Fruit fly (Drosophila melanogaster): ENCODE measurements around the gene Hs2st.

Hs2st gene

dm6 chr2L:19422642-19423041 is 21.9 kb downstream of the Hs2st start:
- TF ChIP-seq Clk (GFP tag; optimal IDR thresholded peaks at IDR 0.05) (no peak), cnc (optimal IDR thresholded peaks at IDR 0.05) (no peak), CG7045 (GFP tag; optimal IDR thresholded peaks at IDR 0.05) (no peak), ovo (GFP tag; optimal IDR thresholded peaks at IDR 0.05) (no peak), Crg-1 (GFP tag; optimal IDR thresholded peaks at IDR 0.05) (no peak), cic (GFP tag; optimal IDR thresholded peaks at IDR 0.05) (no peak), CG5204 (GFP tag; optimal IDR thresholded peaks at IDR 0.05) (no peak), Mnt (GFP tag; optimal IDR thresholded peaks at IDR 0.05) (no peak), CG33017 (tag; optimal IDR thresholded peaks at IDR 0.05) (no peak), CG7101 (tag; optimal IDR thresholded peaks at IDR 0.05) (no peak), toe (GFP tag; optimal IDR thresholded peaks at IDR 0.05) (no peak), tj (GFP tag; optimal IDR thresholded peaks at IDR 0.05) (no peak), bab1 (GFP tag; optimal IDR thresholded peaks at IDR 0.05) (no peak)

- peak; percentile 38 for TF ChIP-seq cic (GFP tag; optimal IDR thresholded peaks at IDR 0.05)
- TF ChIP-seq bab1 (GFP tag; optimal IDR thresholded peaks at IDR 0.05) = no peak
Measured at dm6 chr2L:19421573-19421972, 23.0 kb downstream of the Hs2st start.

- TF ChIP-seq Mnt (GFP tag; optimal IDR thresholded peaks at IDR 0.05) (peak; percentile 1), cnc (optimal IDR thresholded peaks at IDR 0.05) (no peak), toe (GFP tag; optimal IDR thresholded peaks at IDR 0.05) (no peak), CG1620 (GFP tag; optimal IDR thresholded peaks at IDR 0.05) (no peak), cic (GFP tag; optimal IDR thresholded peaks at IDR 0.05) (peak; percentile 53), CG5204 (GFP tag; optimal IDR thresholded peaks at IDR 0.05) (no peak), ovo (GFP tag; optimal IDR thresholded peaks at IDR 0.05) (no peak), CG7101 (tag; optimal IDR thresholded peaks at IDR 0.05) (no peak), CG33017 (tag; optimal IDR thresholded peaks at IDR 0.05) (peak; percentile 22), bab1 (GFP tag; optimal IDR thresholded peaks at IDR 0.05) (no peak), kay (GFP tag; ENCODE audit: borderline replicate concordance) (no peak), CG12768 (GFP tag; optimal IDR thresholded peaks at IDR 0.05) (peak; percentile 23), pad (GFP tag; optimal IDR thresholded peaks at IDR 0.05) (no peak)
Measured at dm6 chr2L:19418872-19419271, 25.7 kb downstream of the Hs2st start, which contains the start of gene lectin-37Db. TSS of gene lectin-37Db (plus strand) at chr2L:19419075.

dm6 chr2L:19418017-19418416 is 26.5 kb downstream of the Hs2st start, which contains the start of gene lectin-37Da:
TSS of gene lectin-37Da (plus strand) at chr2L:19418317.
- no peak for TF ChIP-seq ovo (GFP tag; optimal IDR thresholded peaks at IDR 0.05)
- no peak for TF ChIP-seq cnc (optimal IDR thresholded peaks at IDR 0.05)

- TF ChIP-seq kay (GFP tag; ENCODE audit: borderline replicate concordance) = peak; percentile 62
- peak; percentile 78 for TF ChIP-seq CG12768 (GFP tag; optimal IDR thresholded peaks at IDR 0.05)
- peak; percentile 65 for TF ChIP-seq cic (GFP tag; optimal IDR thresholded peaks at IDR 0.05)
- peak; percentile 65 for TF ChIP-seq Crg-1 (GFP tag; optimal IDR thresholded peaks at IDR 0.05)
- TF ChIP-seq tj (GFP tag; optimal IDR thresholded peaks at IDR 0.05) = peak; percentile 80
- no peak for TF ChIP-seq cnc (optimal IDR thresholded peaks at IDR 0.05)
- TF ChIP-seq Hr96 (GFP tag; optimal IDR thresholded peaks at IDR 0.05) = peak; percentile 79
- TF ChIP-seq CG33017 (tag; optimal IDR thresholded peaks at IDR 0.05) = peak; percentile 87
- TF ChIP-seq CG14711 (tag; optimal IDR thresholded peaks at IDR 0.05) = peak; percentile 81
- TF ChIP-seq CG5204 (GFP tag; optimal IDR thresholded peaks at IDR 0.05) = peak; percentile 86
- TF ChIP-seq bab1 (GFP tag; optimal IDR thresholded peaks at IDR 0.05) = no peak
- TF ChIP-seq Clk (GFP tag; optimal IDR thresholded peaks at IDR 0.05) = peak; percentile 81
- peak; percentile 36 for TF ChIP-seq Mnt (GFP tag; optimal IDR thresholded peaks at IDR 0.05)
- peak; percentile 61 for TF ChIP-seq CG11617 (GFP tag; optimal IDR thresholded peaks at IDR 0.05)
- TF ChIP-seq ovo (GFP tag; optimal IDR thresholded peaks at IDR 0.05) = no peak
- TF ChIP-seq CG7045 (GFP tag; optimal IDR thresholded peaks at IDR 0.05) = peak; percentile 84
- TF ChIP-seq toe (GFP tag; optimal IDR thresholded peaks at IDR 0.05) = peak; percentile 87
- peak; percentile 54 for TF ChIP-seq pad (GFP tag; optimal IDR thresholded peaks at IDR 0.05)
- TF ChIP-seq CG1620 (GFP tag; optimal IDR thresholded peaks at IDR 0.05) = peak; percentile 59
- peak; percentile 68 for TF ChIP-seq CG7101 (tag; optimal IDR thresholded peaks at IDR 0.05)
Measured at dm6 chr2L:19416602-19417497, 27.7 kb downstream of the Hs2st start, which contains the start of gene Lectin-galC1. TSS of gene Lectin-galC1 (plus strand) at chr2L:19417447.

dm6 chr2L:19415859-19416258 is 28.7 kb downstream of the Hs2st start:
- peak; percentile 51 for TF ChIP-seq CG12768 (GFP tag; optimal IDR thresholded peaks at IDR 0.05)
- TF ChIP-seq CG14711 (tag; optimal IDR thresholded peaks at IDR 0.05) = peak; percentile 34
- peak; percentile 17 for TF ChIP-seq toe (GFP tag; optimal IDR thresholded peaks at IDR 0.05)
- no peak for TF ChIP-seq Crg-1 (GFP tag; optimal IDR thresholded peaks at IDR 0.05)
- peak; percentile 51 for TF ChIP-seq CG5204 (GFP tag; optimal IDR thresholded peaks at IDR 0.05)
- TF ChIP-seq CG33017 (tag; optimal IDR thresholded peaks at IDR 0.05) = peak; percentile 54
- TF ChIP-seq CG7045 (GFP tag; optimal IDR thresholded peaks at IDR 0.05) = peak; percentile 53
- no peak for TF ChIP-seq CG1620 (GFP tag; optimal IDR thresholded peaks at IDR 0.05)
- TF ChIP-seq CG7101 (tag; optimal IDR thresholded peaks at IDR 0.05) = peak; percentile 39
- no peak for TF ChIP-seq Mnt (GFP tag; optimal IDR thresholded peaks at IDR 0.05)

Data from whole organism, adult.